Fruit fly (Drosophila melanogaster) whole organism, wandering third instar larva: ENCODE results near the gene CG14515.

Experiments
- Dfd ChIP-seq: fragments of >200 bp; optimal IDR thresholded peaks from 2 replicates; lab custom pipeline; 2017; ENCODE audit warnings: missing biosample characterization, missing genetic modification characterization
- Jra ChIP-seq: sonication (Bioruptor generic); optimal IDR thresholded peaks from 2 replicates; lab custom pipeline; 2016; ENCODE audit warnings: missing biosample characterization, missing genetic modification characterization
- br ChIP-seq: fragments of 200-800 bp; sonication (Bioruptor generic); optimal IDR thresholded peaks from 2 replicates; lab custom pipeline; 2016; ENCODE audit warnings: missing biosample characterization, missing genetic modification characterization
- dsf ChIP-seq: sonication (Bioruptor generic); optimal IDR thresholded peaks from 2 replicates; lab custom pipeline; 2016; ENCODE audit warnings: missing biosample characterization, missing genetic modification characterization, borderline replicate concordance
- fru ChIP-seq: fragments of 200-800 bp; sonication (Bioruptor generic); optimal IDR thresholded peaks from 3 replicates; lab custom pipeline; 2016; ENCODE audit warnings: missing biosample characterization, mild to moderate bottlenecking, missing genetic modification characterization
- lola ChIP-seq: fragments of >200 bp; optimal IDR thresholded peaks from 2 replicates; lab custom pipeline; 2017; ENCODE audit warnings: missing biosample characterization, missing genetic modification characterization
- pan ChIP-seq: fragments of >200 bp; optimal IDR thresholded peaks from 2 replicates; lab custom pipeline; 2017

DNA sequence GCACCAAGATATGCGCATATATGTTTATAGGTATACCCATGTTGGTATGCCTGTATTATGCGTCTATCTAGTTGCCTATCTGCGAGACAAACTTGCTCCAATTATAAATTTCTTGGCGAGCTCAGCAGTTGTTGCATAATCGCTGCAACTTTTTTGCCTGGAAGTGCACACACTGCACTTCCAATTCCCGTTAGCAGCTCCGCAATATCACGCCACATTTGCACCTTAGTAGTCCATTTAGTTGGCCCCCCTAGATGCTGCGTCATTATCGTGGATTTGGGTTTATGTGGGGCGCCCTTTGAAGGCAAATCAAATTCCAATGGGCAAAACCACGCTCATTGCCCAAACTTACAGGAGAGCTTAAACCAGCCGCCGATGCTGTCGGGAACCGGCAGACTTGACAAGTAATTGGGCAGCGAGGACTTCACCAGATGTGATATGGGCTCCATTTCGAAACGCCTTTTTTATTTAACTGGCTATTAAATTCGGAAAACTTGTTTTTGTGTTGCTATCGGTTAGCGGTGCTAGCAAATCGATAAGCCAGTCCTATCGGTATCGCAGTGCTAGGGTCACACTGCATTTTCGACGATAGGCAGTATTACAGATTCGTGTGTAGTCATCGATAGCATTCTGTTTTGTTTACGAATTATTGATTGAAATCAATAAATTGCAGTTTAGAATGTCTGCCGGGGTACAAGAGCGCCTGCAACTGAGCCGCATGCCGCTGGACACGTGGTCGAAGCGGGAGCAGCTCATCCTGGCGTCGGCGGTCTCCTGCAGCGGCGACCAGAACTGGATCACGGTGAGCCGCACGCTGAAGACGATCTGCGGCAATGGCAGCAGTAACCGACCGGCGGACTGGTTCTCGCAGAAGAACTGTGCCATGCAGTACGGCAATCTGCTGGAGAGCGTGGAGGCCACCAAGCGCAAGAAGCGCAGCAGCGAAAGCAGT, 25.8 kb downstream of the CG14515 start, which contains the start of the genes Cisd2 and Brd8:
- TF ChIP-seq br (GFP tag; lab: Kevin White, UChicago) (no peak), pan (lab: Kevin White, UChicago) (no peak), Jra (no peak), fru (GFP tag; lab: Kevin White, UChicago) (no peak), Dfd (no peak), dsf (no peak), lola (GFP tag; lab: Kevin White, UChicago) (no peak)
